Fruit fly (Drosophila melanogaster) whole organism, embryonic: ENCODE results near the gene CG1632.

Source experiments
- Atf-2 ChIP-seq: fragments of 200-800 bp; sonication (Bioruptor generic); optimal IDR thresholded peaks from 2 replicates; lab custom pipeline; 2016; ENCODE audit warnings: missing biosample characterization, missing genetic modification characterization
- CG10147 ChIP-seq: fragments of 200-800 bp; sonication (Bioruptor generic); optimal IDR thresholded peaks from 2 replicates; lab custom pipeline; 2019; ENCODE audit warnings: missing biosample characterization, mild to moderate bottlenecking, missing genetic modification characterization, moderate library complexity
- CG10462 ChIP-seq: fragments of 200-800 bp; sonication (Bioruptor generic); optimal IDR thresholded peaks from 2 replicates; lab custom pipeline; 2016; ENCODE audit warnings: missing biosample characterization, missing genetic modification characterization
- CG10979 ChIP-seq: fragments of 200-800 bp; sonication (Bioruptor generic); optimal IDR thresholded peaks from 2 replicates; lab custom pipeline; 2018; ENCODE audit warnings: missing biosample characterization, mild to moderate bottlenecking, missing genetic modification characterization, moderate library complexity
- CG11247 ChIP-seq: fragments of 200-800 bp; sonication (Bioruptor generic); IDR thresholded peaks from 2 replicates; pipeline ENCODE4 v1.3.6; 2022; ENCODE audit warnings: missing biosample characterization, missing genetic modification characterization
- CG14014 ChIP-seq: fragments of 200-800 bp; sonication (Bioruptor generic); IDR thresholded peaks from 2 replicates; pipeline ENCODE4 v1.3.6; 2022; ENCODE audit warnings: missing biosample characterization, missing genetic modification characterization
- CG1529 ChIP-seq: fragments of 200-800 bp; sonication (Bioruptor generic); optimal IDR thresholded peaks from 3 replicates; lab custom pipeline; 2018; ENCODE audit warnings: missing biosample characterization, missing genetic modification characterization
- CG15696 ChIP-seq: fragments of 200-800 bp; sonication (Bioruptor generic); optimal IDR thresholded peaks from 2 replicates; lab custom pipeline; 2019; ENCODE audit warnings: missing biosample characterization, mild to moderate bottlenecking, missing genetic modification characterization, moderate library complexity
- CG16813 ChIP-seq: fragments of 200-800 bp; sonication (Bioruptor generic); IDR thresholded peaks from 3 replicates; pipeline ENCODE4 v1.3.6; 2022; ENCODE audit warnings: missing biosample characterization, missing genetic modification characterization; ENCODE audit not compliant: partially characterized antibody
- CG17186 ChIP-seq: fragments of 200-800 bp; sonication (Bioruptor generic); optimal IDR thresholded peaks from 3 replicates; lab custom pipeline; 2017; ENCODE audit warnings: missing biosample characterization, missing genetic modification reagents, missing genetic modification characterization
- CG17568 ChIP-seq: fragments of 200-800 bp; sonication (Bioruptor generic); optimal IDR thresholded peaks from 2 replicates; lab custom pipeline; 2018; ENCODE audit warnings: missing biosample characterization, mild to moderate bottlenecking, missing genetic modification characterization, moderate library complexity
- CG31224 ChIP-seq: fragments of 200-800 bp; sonication (Bioruptor generic); IDR thresholded peaks from 2 replicates; pipeline ENCODE4 v1.3.6; 2022; ENCODE audit warnings: missing biosample characterization, missing genetic modification characterization
- CG31441 ChIP-seq: fragments of 200-800 bp; sonication (Bioruptor generic); IDR thresholded peaks from 2 replicates; pipeline ENCODE4 v1.3.6; 2022; ENCODE audit warnings: missing biosample characterization, missing genetic modification characterization
- CG32767 ChIP-seq: fragments of 200-800 bp; sonication (Bioruptor generic); IDR thresholded peaks from 2 replicates; pipeline ENCODE4 v1.3.6; 2022; ENCODE audit warnings: missing biosample characterization, missing genetic modification characterization
- CG3281 ChIP-seq: fragments of 200-800 bp; sonication (Bioruptor generic); optimal IDR thresholded peaks from 3 replicates; lab custom pipeline; 2017; ENCODE audit warnings: missing biosample characterization, mild to moderate bottlenecking, missing genetic modification characterization
- CG3407 ChIP-seq: fragments of 200-800 bp; sonication (Bioruptor generic); optimal IDR thresholded peaks from 2 replicates; lab custom pipeline; 2018; ENCODE audit warnings: missing biosample characterization, mild to moderate bottlenecking, missing genetic modification characterization
- CG34224 ChIP-seq: fragments of 200-800 bp; sonication (Bioruptor generic); IDR thresholded peaks from 3 replicates; pipeline ENCODE4 v1.3.6; 2022; ENCODE audit warnings: missing biosample characterization, missing genetic modification characterization; ENCODE audit not compliant: partially characterized antibody
- CG4730 ChIP-seq: fragments of 200-800 bp; sonication (Bioruptor generic); IDR thresholded peaks from 2 replicates; pipeline ENCODE4 v1.3.6; 2022; ENCODE audit warnings: missing biosample characterization, missing genetic modification characterization
- CG7963 ChIP-seq: fragments of 200-800 bp; sonication (Bioruptor generic); IDR thresholded peaks from 3 replicates; pipeline ENCODE4 v1.3.6; 2022; ENCODE audit warnings: missing biosample characterization, missing genetic modification characterization; ENCODE audit not compliant: partially characterized antibody
- CG9215 ChIP-seq: fragments of 200-800 bp; sonication (Bioruptor generic); IDR thresholded peaks from 2 replicates; pipeline ENCODE4 v1.3.6; 2022; ENCODE audit warnings: missing biosample characterization, missing genetic modification characterization
- CG9609 ChIP-seq: fragments of 200-800 bp; sonication (Bioruptor generic); optimal IDR thresholded peaks from 3 replicates; lab custom pipeline; 2016; ENCODE audit warnings: missing biosample characterization, missing genetic modification characterization
- CG9932 ChIP-seq: fragments of 200-800 bp; sonication (Bioruptor generic); IDR thresholded peaks from 2 replicates; pipeline ENCODE4 v1.3.6; 2022; ENCODE audit warnings: missing biosample characterization, missing genetic modification characterization
- D19A ChIP-seq: fragments of 200-800 bp; optimal IDR thresholded peaks from 3 replicates; lab custom pipeline; 2019; ENCODE audit warnings: missing biosample characterization, mild to moderate bottlenecking, missing genetic modification characterization, moderate library complexity
- Doc3 ChIP-seq: fragments of 200-800 bp; sonication (Bioruptor generic); IDR thresholded peaks from 3 replicates; pipeline ENCODE4 v1.3.6; 2022; ENCODE audit warnings: missing biosample characterization, missing genetic modification characterization; ENCODE audit not compliant: partially characterized antibody
- Dp ChIP-seq: fragments of 200-800 bp; sonication (Bioruptor generic); optimal IDR thresholded peaks from 2 replicates; lab custom pipeline; 2018; ENCODE audit warnings: missing biosample characterization, mild to moderate bottlenecking, missing genetic modification characterization, moderate library complexity
- Hmx ChIP-seq: fragments of 200-800 bp; sonication (Bioruptor generic); optimal IDR thresholded peaks from 2 replicates; lab custom pipeline; 2016; ENCODE audit warnings: missing biosample characterization, missing genetic modification characterization
- Oaz ChIP-seq: fragments of 200-800 bp; sonication (Bioruptor generic); IDR thresholded peaks from 2 replicates; pipeline ENCODE4 v1.3.6; 2022; ENCODE audit warnings: missing biosample characterization, missing genetic modification characterization
- Oli ChIP-seq: fragments of 200-800 bp; sonication (Bioruptor generic); optimal IDR thresholded peaks from 2 replicates; lab custom pipeline; 2018; ENCODE audit warnings: missing biosample characterization, mild to moderate bottlenecking, missing genetic modification characterization, moderate library complexity
- Poxn ChIP-seq: fragments of 200-800 bp; sonication (Bioruptor generic); IDR thresholded peaks from 2 replicates; pipeline ENCODE4 v1.3.6; 2022; ENCODE audit warnings: missing biosample characterization, missing genetic modification characterization
- YL-1 ChIP-seq: fragments of 200-800 bp; sonication (Bioruptor generic); optimal IDR thresholded peaks from 3 replicates; lab custom pipeline; 2017; ENCODE audit warnings: missing biosample characterization, mild to moderate bottlenecking, missing genetic modification characterization
- bcd ChIP-seq: fragments of 200-800 bp; sonication (Bioruptor generic); optimal IDR thresholded peaks from 2 replicates; lab custom pipeline; 2017; ENCODE audit warnings: missing biosample characterization, mild to moderate bottlenecking, missing genetic modification characterization
- bigmax ChIP-seq: fragments of 200-800 bp; sonication (Bioruptor generic); optimal IDR thresholded peaks from 2 replicates; lab custom pipeline; 2018; ENCODE audit warnings: missing biosample characterization, mild to moderate bottlenecking, missing genetic modification characterization
- br ChIP-seq: fragments of >200 bp; optimal IDR thresholded peaks from 2 replicates; lab custom pipeline; 2017
- bsh ChIP-seq, 2 experiments: fragments of 200-800 bp; sonication (Bioruptor generic); optimal IDR thresholded peaks; 2 replicates each; lab custom pipeline; 2017 to 2018; ENCODE audit warnings: mild to moderate bottlenecking in 2 of 2, missing biosample characterization in 2 of 2, missing genetic modification characterization in 2 of 2, moderate library complexity in 1 of 2
- btn ChIP-seq: fragments of 200-800 bp; sonication (Bioruptor generic); optimal IDR thresholded peaks from 2 replicates; lab custom pipeline; 2016; ENCODE audit warnings: missing biosample characterization, missing genetic modification characterization
- cato ChIP-seq: fragments of 200-800 bp; sonication (Bioruptor generic); optimal IDR thresholded peaks from 2 replicates; lab custom pipeline; 2016; ENCODE audit warnings: missing biosample characterization, missing genetic modification characterization, borderline replicate concordance
- ci ChIP-seq: fragments of 200-800 bp; sonication (Bioruptor generic); IDR thresholded peaks from 3 replicates; pipeline ENCODE4 v1.3.6; 2022; ENCODE audit warnings: missing biosample characterization, missing genetic modification characterization
- cwo ChIP-seq: fragments of 200-800 bp; sonication (Bioruptor generic); optimal IDR thresholded peaks from 3 replicates; lab custom pipeline; 2017; ENCODE audit warnings: missing biosample characterization, missing genetic modification characterization, mild to moderate bottlenecking, moderate library complexity, missing genetic modification reagents
- dmrt11E ChIP-seq: fragments of 200-800 bp; sonication (Bioruptor generic); optimal IDR thresholded peaks from 3 replicates; lab custom pipeline; 2018; ENCODE audit warnings: missing biosample characterization, mild to moderate bottlenecking, missing genetic modification characterization, moderate library complexity
- dpn ChIP-seq, 2 experiments: fragments of 200-800 bp; sonication (Bioruptor generic); optimal IDR thresholded peaks; 3 replicates each; lab custom pipeline; 2016; ENCODE audit warnings: missing biosample characterization in 2 of 2, missing genetic modification characterization in 2 of 2
- hbn ChIP-seq: fragments of 200-800 bp; sonication (Bioruptor generic); IDR thresholded peaks from 2 replicates; pipeline ENCODE4 v1.3.6; 2022; ENCODE audit warnings: missing biosample characterization, missing genetic modification characterization; ENCODE audit not compliant: partially characterized antibody
- ind ChIP-seq: fragments of 200-800 bp; sonication (Bioruptor generic); optimal IDR thresholded peaks from 3 replicates; lab custom pipeline; 2016; ENCODE audit warnings: missing biosample characterization, missing genetic modification characterization
- lbe ChIP-seq: fragments of 200-800 bp; sonication (Bioruptor generic); optimal IDR thresholded peaks from 2 replicates; lab custom pipeline; 2016; ENCODE audit warnings: missing biosample characterization, mild to moderate bottlenecking, missing genetic modification characterization
- lilli ChIP-seq: fragments of 200-800 bp; sonication (Bioruptor generic); optimal IDR thresholded peaks from 3 replicates; lab custom pipeline; 2016; ENCODE audit warnings: missing biosample characterization, missing genetic modification characterization
- mld ChIP-seq: fragments of 200-800 bp; sonication (Bioruptor generic); IDR thresholded peaks from 3 replicates; pipeline ENCODE4 v1.3.6; 2022; ENCODE audit warnings: missing biosample characterization, missing genetic modification characterization; ENCODE audit not compliant: partially characterized antibody
- oc ChIP-seq: fragments of 200-800 bp; sonication (Bioruptor generic); optimal IDR thresholded peaks from 2 replicates; lab custom pipeline; 2018; ENCODE audit warnings: missing biosample characterization, mild to moderate bottlenecking, missing genetic modification characterization, moderate library complexity
- pum ChIP-seq: fragments of 200-800 bp; sonication (Bioruptor generic); optimal IDR thresholded peaks from 2 replicates; lab custom pipeline; 2016; ENCODE audit warnings: missing biosample characterization, missing genetic modification characterization
- shn ChIP-seq: fragments of 200-800 bp; sonication (Bioruptor generic); optimal IDR thresholded peaks from 3 replicates; lab custom pipeline; 2016; ENCODE audit warnings: missing biosample characterization, missing genetic modification characterization
- wek ChIP-seq: fragments of 200-800 bp; sonication (Bioruptor generic); optimal IDR thresholded peaks from 3 replicates; lab custom pipeline; 2018; ENCODE audit warnings: missing biosample characterization, mild to moderate bottlenecking, missing genetic modification characterization, moderate library complexity
- z ChIP-seq: fragments of 200-800 bp; sonication (Bioruptor generic); IDR thresholded peaks from 3 replicates; pipeline ENCODE4 v1.3.6; 2022; ENCODE audit warnings: missing biosample characterization, missing genetic modification characterization
- zen ChIP-seq: fragments of 200-800 bp; sonication (Bioruptor generic); optimal IDR thresholded peaks from 3 replicates; lab custom pipeline; 2018; ENCODE audit warnings: missing biosample characterization, mild to moderate bottlenecking, missing genetic modification characterization, moderate library complexity

CG1632 gene

DNA sequence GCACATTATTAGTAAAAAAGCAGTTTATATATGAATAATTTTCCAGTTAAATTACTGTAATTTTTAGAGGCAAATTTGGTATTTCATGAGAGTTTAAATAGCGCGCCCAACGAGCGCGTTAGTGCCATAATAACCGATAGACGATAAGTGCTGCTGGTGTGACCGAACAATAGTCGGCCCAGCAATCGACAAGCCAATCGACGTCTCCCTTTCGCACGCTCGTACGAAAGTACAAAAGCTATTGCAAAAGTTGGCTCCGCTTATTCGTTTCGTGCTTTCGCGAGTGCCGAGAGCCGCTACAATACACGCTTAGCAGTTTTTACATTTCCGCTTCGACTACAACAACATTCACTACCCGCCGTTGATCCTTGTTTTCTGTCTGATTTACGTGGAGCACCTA is 10.2 kb upstream of the CG1632 start, which contains the start of gene Trxr1 (continued):
- TF ChIP-seq hbn (0 out of 2 replicates have a peak, but pooled peaks have one; percentile 48), zen (no peak), Doc3 (GFP tag; lab: Robert Waterston, UW) (no peak), CG32767 (no peak), CG9609 (GFP tag; lab: Kevin White, UChicago) (no peak), CG16813 (peak; percentile 62), CG11247 (no peak), Poxn (GFP tag; lab: Robert Waterston, UW) (no peak), Atf-2 (GFP tag; lab: Kevin White, UChicago) (no peak), pum (GFP tag; lab: Kevin White, UChicago) (no peak), CG3407 (GFP tag; lab: Kevin White, UChicago) (no peak), bcd (GFP tag; lab: Kevin White, UChicago) (no peak), Oaz (GFP tag; lab: Robert Waterston, UW) (no peak), CG17186 (GFP tag; lab: Kevin White, UChicago) (peak; percentile 22), lilli (GFP tag; lab: Kevin White, UChicago) (peak; percentile 12), ci (no peak), CG31224 (GFP tag; lab: Robert Waterston, UW) (no peak), CG15696 (no peak), CG34224 (peak; percentile 61; the same call in 2 of the 3 replicates), CG10979 (no peak), CG9932 (GFP tag; lab: Robert Waterston, UW) (no peak), lbe (GFP tag; lab: Kevin White, UChicago) (peak; percentile 21), bsh (GFP tag; optimal IDR thresholded peaks at IDR 0.05; lab: Kevin White, UChicago) (no peak), CG9215 (GFP tag; lab: Robert Waterston, UW) (no peak), YL-1 (no peak), shn (GFP tag; lab: Kevin White, UChicago) (no peak), br (lab: Kevin White, UChicago) (no peak), cato (GFP tag; lab: Kevin White, UChicago) (no peak), oc (tag; lab: Kevin White, UChicago) (no peak), ind (GFP tag; lab: Kevin White, UChicago) (no peak), D19A (tag; lab: Kevin White, UChicago) (no peak), CG10147 (GFP tag; lab: Kevin White, UChicago) (peak; percentile 1), CG17568 (GFP tag; lab: Kevin White, UChicago) (no peak), CG10462 (GFP tag; lab: Kevin White, UChicago) (no peak), wek (GFP tag; lab: Kevin White, UChicago) (no peak), CG3281 (no peak), dmrt11E (tag; lab: Kevin White, UChicago) (no peak), CG31441 (GFP tag; lab: Robert Waterston, UW) (no peak), btn (GFP tag; lab: Kevin White, UChicago) (no peak), z (GFP tag; lab: Robert Waterston, UW) (no peak), CG14014 (GFP tag; lab: Robert Waterston, UW) (no peak), Oli (no peak), CG7963 (GFP tag; lab: Robert Waterston, UW) (peak; percentile 81; the same call in 2 of the 3 replicates), Dp (peak; percentile 89), cwo (no peak), CG1529 (GFP tag; lab: Kevin White, UChicago) (no peak), bigmax (no peak), Hmx (GFP tag; lab: Kevin White, UChicago) (no peak), CG4730 (GFP tag; lab: Robert Waterston, UW) (no peak), mld (peak; percentile 73; the same call in 1 of the 3 replicates), dpn (GFP tag; optimal IDR thresholded peaks at IDR 0.05; lab: Kevin White, UChicago) (no peak)
